Worm (Caenorhabditis elegans) whole organism, late embryonic: ENCODE results near the gene Y105C5A.24.
"Not testable (repeated sequence)": the region's sequence is repeated elsewhere in the genome, so short reads cannot be mapped to it uniquely, and the experiment has no call there.

Source experiments
- C08G9.2 ChIP-seq: sonication (generic microtip); optimal IDR thresholded peaks from 2 replicates; lab custom pipeline; 2016; ENCODE audit warnings: mild to moderate bottlenecking, missing genetic modification characterization, moderate library complexity, missing compliant biosample characterization
- K02D7.2 ChIP-seq: sonication (generic microtip); optimal IDR thresholded peaks from 2 replicates; lab custom pipeline; 2017; ENCODE audit warnings: mild to moderate bottlenecking, missing genetic modification characterization, missing compliant biosample characterization
- K09A11.1 ChIP-seq: sonication (generic microtip); optimal IDR thresholded peaks from 2 replicates; lab custom pipeline; 2017; ENCODE audit warnings: antibody characterized with exemption, mild to moderate bottlenecking, missing genetic modification characterization, missing compliant biosample characterization; ENCODE audit not compliant: insufficient read depth
- ama-1 ChIP-seq: fragments of 150-350 bp; optimal IDR thresholded peaks from 2 replicates; lab custom pipeline; 2014
- ceh-34 ChIP-seq: sonication (generic microtip); optimal IDR thresholded peaks from 2 replicates; lab custom pipeline; 2016; ENCODE audit warnings: mild to moderate bottlenecking, missing genetic modification characterization, missing compliant biosample characterization
- ceh-45 ChIP-seq: fragments of 200-800 bp; sonication (Bioruptor generic); IDR thresholded peaks from 2 replicates; pipeline ENCODE4 v1.3.6; 2022; ENCODE audit warnings: missing genetic modification reagents, missing genetic modification characterization, missing compliant biosample characterization
- che-1 ChIP-seq: sonication (generic microtip); optimal IDR thresholded peaks from 2 replicates; lab custom pipeline; 2016; ENCODE audit warnings: mild to moderate bottlenecking, missing genetic modification characterization, missing compliant biosample characterization
- dmd-4 ChIP-seq: sonication (generic microtip); optimal IDR thresholded peaks from 2 replicates; lab custom pipeline; 2016; ENCODE audit warnings: borderline replicate concordance, missing genetic modification characterization, missing compliant biosample characterization
- elt-4 ChIP-seq: sonication (generic microtip); optimal IDR thresholded peaks from 2 replicates; lab custom pipeline; 2016; ENCODE audit warnings: missing genetic modification characterization, missing compliant biosample characterization
- hlh-13 ChIP-seq: fragments of 200-800 bp; sonication (Bioruptor generic); optimal IDR thresholded peaks from 2 replicates; lab custom pipeline; 2018; ENCODE audit warnings: mild to moderate bottlenecking, missing genetic modification characterization, missing compliant biosample characterization
- hlh-15 ChIP-seq: sonication (generic microtip); optimal IDR thresholded peaks from 2 replicates; lab custom pipeline; 2016; ENCODE audit warnings: missing genetic modification characterization, missing compliant biosample characterization
- hlh-8 ChIP-seq: sonication (generic microtip); optimal IDR thresholded peaks from 2 replicates; lab custom pipeline; 2016; ENCODE audit warnings: missing genotype, missing genetic modification characterization, missing compliant biosample characterization
- lin-11 ChIP-seq: fragments of 200-800 bp; sonication (Bioruptor generic); optimal IDR thresholded peaks from 2 replicates; lab custom pipeline; 2018; ENCODE audit warnings: mild to moderate bottlenecking, missing genetic modification characterization, missing compliant biosample characterization
- nhr-11 ChIP-seq: fragments of 150-350 bp; optimal IDR thresholded peaks from 2 replicates; lab custom pipeline; 2014; ENCODE audit warnings: missing biosample characterization, missing genetic modification characterization
- pqm-1 ChIP-seq: sonication (generic microtip); optimal IDR thresholded peaks from 2 replicates; lab custom pipeline; 2016; ENCODE audit warnings: missing genetic modification characterization, missing compliant biosample characterization
- rnt-1 ChIP-seq: sonication (generic microtip); optimal IDR thresholded peaks from 2 replicates; lab custom pipeline; 2016; ENCODE audit warnings: missing genetic modification characterization, missing compliant biosample characterization
- sox-2 ChIP-seq: fragments of 200-800 bp; sonication (Bioruptor generic); IDR thresholded peaks from 2 replicates; pipeline ENCODE4 v1.3.6; 2022; ENCODE audit warnings: missing genetic modification reagents, missing genetic modification characterization, missing compliant biosample characterization
- ttx-3 ChIP-seq: sonication (generic microtip); optimal IDR thresholded peaks from 2 replicates; lab custom pipeline; 2016; ENCODE audit warnings: missing genetic modification reagents, missing genetic modification characterization, missing compliant biosample characterization
- unc-3 ChIP-seq, 2 experiments: fragments of 200-800 bp in 1 of 2; sonication (Bioruptor generic) in 1 of 2; sonication (generic microtip) in 1 of 2; conservative IDR thresholded peaks in 1 of 2; optimal IDR thresholded peaks in 1 of 2; 2 replicates each; pipeline versions ENCODE4 v1.3.6 to Lab custom; 2016 to 2022; ENCODE audit warnings: missing compliant biosample characterization in 2 of 2, missing genetic modification characterization in 2 of 2, missing genetic modification reagents in 1 of 2
- unc-42 ChIP-seq: sonication (generic microtip); optimal IDR thresholded peaks from 2 replicates; lab custom pipeline; 2016; ENCODE audit warnings: missing genotype, missing genetic modification characterization, missing compliant biosample characterization
- unc-55 ChIP-seq: sonication (generic microtip); optimal IDR thresholded peaks from 2 replicates; lab custom pipeline; 2017; ENCODE audit warnings: missing biosample characterization, missing genetic modification reagents, missing genetic modification characterization

Y105C5A.24 gene

DNA sequence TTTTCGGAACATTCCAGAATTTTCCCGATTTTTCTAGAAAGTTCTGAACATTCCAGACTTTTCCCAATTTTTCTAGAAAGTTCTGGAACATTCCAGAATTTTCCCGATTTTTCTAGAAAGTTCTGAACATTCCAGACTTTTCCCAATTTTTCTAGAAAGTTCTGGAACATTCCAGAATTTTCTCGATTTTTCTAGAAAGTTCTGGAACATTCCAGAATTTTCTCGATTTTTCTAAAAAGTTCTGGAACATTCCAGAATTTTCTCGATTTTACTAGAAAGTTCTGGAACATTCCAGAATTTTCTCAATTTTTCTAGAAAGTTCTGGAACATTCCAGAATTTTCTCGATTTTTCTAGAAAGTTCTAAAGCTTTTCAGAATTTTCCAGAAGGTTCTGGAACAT lies 46.2 kb downstream of the Y105C5A.24 start:
- TF ChIP-seq unc-3 (GFP tag; conservative IDR thresholded peaks at IDR 0.05; lab: Robert Waterston, UW), result peak; percentile 59; the same call in 1 of the 2 replicates
- TF ChIP-seq unc-3 (tag; optimal IDR thresholded peaks at IDR 0.05; lab: Kevin White, UChicago), result not testable (repeated sequence)

- no peak for TF ChIP-seq lin-11 (tag; lab: Kevin White, UChicago)
- TF ChIP-seq unc-55, result no peak
- no peak for TF ChIP-seq hlh-13 (GFP tag; lab: Kevin White, UChicago)
- no peak for TF ChIP-seq rnt-1 (tag; lab: Kevin White, UChicago)
- no peak for TF ChIP-seq unc-42 (tag; lab: Kevin White, UChicago)
- no peak for TF ChIP-seq ama-1
- no peak for TF ChIP-seq K02D7.2 (tag; lab: Kevin White, UChicago)
- no peak for TF ChIP-seq ceh-34 (tag; lab: Kevin White, UChicago)
- TF ChIP-seq nhr-11 (tag; lab: Kevin White, UChicago), result no peak
- no peak for TF ChIP-seq K09A11.1 (tag; lab: Kevin White, UChicago)
- no peak for TF ChIP-seq elt-4 (tag; lab: Kevin White, UChicago)
- no peak for TF ChIP-seq dmd-4 (tag; lab: Kevin White, UChicago)
- no peak for TF ChIP-seq unc-3 (GFP tag; conservative IDR thresholded peaks at IDR 0.05; lab: Robert Waterston, UW)
- TF ChIP-seq unc-3 (tag; optimal IDR thresholded peaks at IDR 0.05; lab: Kevin White, UChicago), result no peak
- TF ChIP-seq ceh-45, result no peak
- TF ChIP-seq hlh-8 (tag; lab: Kevin White, UChicago), result no peak
- TF ChIP-seq C08G9.2 (tag; lab: Kevin White, UChicago), result no peak
- no peak for TF ChIP-seq pqm-1
- no peak for TF ChIP-seq che-1 (tag; lab: Kevin White, UChicago)
- TF ChIP-seq hlh-15 (tag; lab: Kevin White, UChicago), result no peak
Measured at ce11 chrIV:15900158-15900557, 50.5 kb downstream of the Y105C5A.24 start.

DNA sequence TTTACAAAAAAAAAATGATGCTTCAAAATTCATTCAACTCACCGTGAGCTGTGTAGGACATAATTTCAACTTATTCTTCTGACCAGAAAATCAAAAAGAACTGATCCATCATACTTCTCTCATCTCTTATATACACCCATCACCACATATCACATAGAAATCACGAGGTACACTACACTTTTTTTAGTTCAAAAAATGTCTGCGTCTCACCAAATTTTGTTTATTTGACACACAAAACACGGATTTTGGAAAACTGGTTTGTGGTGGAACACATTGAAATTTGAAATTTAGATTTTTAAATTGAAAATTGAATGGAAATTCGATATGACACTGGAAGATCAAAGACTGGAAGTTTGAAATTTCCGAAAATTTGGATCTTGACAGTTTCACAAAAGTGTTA lies 51.4 kb downstream of the Y105C5A.24 start, which contains the start of gene Y105C5B.5:
Gene Y105C5B.5, minus strand, starts transcription at position 103 of the 400 bp plus-strand sequence.
- TF ChIP-seq hlh-8 (tag; lab: Kevin White, UChicago) (no peak), sox-2 (GFP tag; lab: Robert Waterston, UW) (no peak), ttx-3 (no peak), pqm-1 (no peak)
